Worm (Caenorhabditis elegans) whole organism, L1 larva: ENCODE data around the gene irld-2.

ENCODE experiments used
- aha-1 ChIP-seq: fragments of 150-350 bp; optimal IDR thresholded peaks from 2 replicates; lab custom pipeline; 2014; ENCODE audit warnings: missing biosample characterization, missing genetic modification characterization
- ceh-82 ChIP-seq, 3 experiments: fragments of 150-350 bp in 1 of 3; sonication (generic microtip) in 2 of 3; optimal IDR thresholded peaks; 2 replicates each; lab custom pipeline; 2014 to 2017; ENCODE audit warnings: missing biosample characterization in 3 of 3, missing genetic modification characterization in 3 of 3

- no peak for TF ChIP-seq aha-1 (tag; lab: Kevin White, UChicago)
- TF ChIP-seq ceh-82 (tag; optimal IDR thresholded peaks at IDR 0.05; lab: Kevin White, UChicago): no peak
Measured at ce11 chrX:13388829-13389228, 6.0 kb downstream of the irld-2 start.
